Worm (Caenorhabditis elegans): ENCODE results near the gene srx-20.

ce11 chrIV:6836769-6837168, 31.1 kb upstream of the srx-20 start:
- TF ChIP-seq ceh-36 (tag; optimal IDR thresholded peaks at IDR 0.05) (no peak), ama-1 (optimal IDR thresholded peaks at IDR 0.05) (no peak), F13C5.2 (tag; optimal IDR thresholded peaks at IDR 0.05) (no peak), tbx-37 (GFP tag; conservative IDR thresholded peaks at IDR 0.05) (no peak), aly-1 (tag; optimal IDR thresholded peaks at IDR 0.05) (no peak), B0310.2 (tag; optimal IDR thresholded peaks at IDR 0.05) (no peak), flt-1 (GFP tag; IDR thresholded peaks at IDR 0.05) (no peak), pes-1 (GFP tag; IDR thresholded peaks at IDR 0.05) (no peak)
